Fruit fly (Drosophila melanogaster): ENCODE measurements around the gene hep.

The hep gene

DNA sequence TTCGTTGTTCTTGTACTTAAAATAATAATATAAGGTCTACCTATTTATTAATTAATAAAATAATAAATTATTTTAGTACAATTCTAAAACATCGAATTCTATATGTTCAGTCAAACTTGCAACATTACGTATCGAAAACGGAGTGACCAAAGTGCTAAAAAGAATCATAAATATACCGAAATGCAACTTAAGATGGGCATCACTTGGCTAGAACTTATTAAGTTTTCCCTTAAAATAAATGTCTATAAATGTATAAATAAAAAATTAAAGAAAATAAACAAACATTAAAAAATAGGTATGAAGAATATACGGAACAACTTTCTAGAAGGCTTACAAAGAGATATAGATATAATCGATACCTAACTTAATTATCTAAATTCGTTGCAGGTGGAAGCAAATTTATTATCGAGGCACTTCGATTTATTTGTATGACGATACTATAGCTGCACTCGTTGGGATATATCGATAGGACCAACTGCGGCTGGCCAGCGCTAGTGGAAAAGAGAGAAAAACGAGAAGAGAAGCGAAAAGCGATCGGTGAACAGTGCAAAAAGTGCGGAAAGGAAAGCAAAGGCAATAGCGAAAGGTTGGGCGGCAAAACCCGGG is 525 bp upstream of the hep start, which contains the start of gene lic (continued):
- no peak for TF ChIP-seq Nf-YA (GFP tag; IDR thresholded peaks at IDR 0.05)
- no peak for TF ChIP-seq CG17328 (GFP tag; IDR thresholded peaks at IDR 0.05)
- peak; percentile 81; the same call in 1 of the 3 replicates for TF ChIP-seq mld (GFP tag; IDR thresholded peaks at IDR 0.05; ENCODE audit: partially characterized antibody)
- no peak for TF ChIP-seq CG6765 (GFP tag; optimal IDR thresholded peaks at IDR 0.05)
- no peak for TF ChIP-seq gce (GFP tag; IDR thresholded peaks at IDR 0.05)
- TF ChIP-seq Kr (GFP tag; optimal IDR thresholded peaks at IDR 0.05): no peak
- no peak for TF ChIP-seq dmrt99B (tag; optimal IDR thresholded peaks at IDR 0.05)
- no peak for TF ChIP-seq scrt (GFP tag; optimal IDR thresholded peaks at IDR 0.05)
- TF ChIP-seq Med (GFP tag): peak; percentile 28
- no peak for TF ChIP-seq ase (GFP tag; IDR thresholded peaks at IDR 0.05)
- peak; percentile 29 for TF ChIP-seq gfzf (GFP tag; optimal IDR thresholded peaks at IDR 0.05)
- no peak for TF ChIP-seq Aef1 (GFP tag; IDR thresholded peaks at IDR 0.05)
- TF ChIP-seq CG17829 (tag; optimal IDR thresholded peaks at IDR 0.05): no peak
- no peak for TF ChIP-seq Stat92E (GFP tag; optimal IDR thresholded peaks at IDR 0.05)
- no peak for TF ChIP-seq lov (optimal IDR thresholded peaks at IDR 0.05)
- TF ChIP-seq lov (GFP tag; IDR thresholded peaks at IDR 0.05): no peak
- TF ChIP-seq CoRest (tag; optimal IDR thresholded peaks at IDR 0.05): peak; percentile 4
- peak; percentile 62 for TF ChIP-seq Scr (GFP tag; IDR thresholded peaks at IDR 0.05; ENCODE audit: partially characterized antibody)
- no peak for TF ChIP-seq CG1024 (GFP tag; IDR thresholded peaks at IDR 0.05)
- no peak for TF ChIP-seq Lpt (GFP tag; optimal IDR thresholded peaks at IDR 0.05)
- no peak for TF ChIP-seq CG12769 (tag; optimal IDR thresholded peaks at IDR 0.05)
- TF ChIP-seq da (GFP tag; optimal IDR thresholded peaks at IDR 0.05): no peak
- no peak for TF ChIP-seq exex (tag; optimal IDR thresholded peaks at IDR 0.05)
- TF ChIP-seq Hr78 (GFP tag; optimal IDR thresholded peaks at IDR 0.05): no peak
- no peak for TF ChIP-seq CG12744 (GFP tag; optimal IDR thresholded peaks at IDR 0.05)
- no peak for TF ChIP-seq lmd (GFP tag; IDR thresholded peaks at IDR 0.05)
- no peak for TF ChIP-seq chn (GFP tag; optimal IDR thresholded peaks at IDR 0.05)
- TF ChIP-seq inv (GFP tag; IDR thresholded peaks at IDR 0.05; ENCODE audit: partially characterized antibody): peak; percentile 67
- TF ChIP-seq gcm2 (GFP tag; optimal IDR thresholded peaks at IDR 0.05): no peak
- TF ChIP-seq eyg (GFP tag; optimal IDR thresholded peaks at IDR 0.05): no peak
- no peak for TF ChIP-seq CG17361 (GFP tag; IDR thresholded peaks at IDR 0.05)
- TF ChIP-seq CG10209 (GFP tag; optimal IDR thresholded peaks at IDR 0.05): no peak
- peak; percentile 60 for TF ChIP-seq unc-4 (GFP tag; IDR thresholded peaks at IDR 0.05; ENCODE audit: partially characterized antibody)
- no peak for TF ChIP-seq CHES-1-like (GFP tag; optimal IDR thresholded peaks at IDR 0.05)
- no peak for TF ChIP-seq CG15011 (GFP tag; optimal IDR thresholded peaks at IDR 0.05)
- TF ChIP-seq ERR (GFP tag; optimal IDR thresholded peaks at IDR 0.05): no peak
- TF ChIP-seq CG1832 (GFP tag; optimal IDR thresholded peaks at IDR 0.05): no peak
- TF ChIP-seq Bgb (GFP tag; IDR thresholded peaks at IDR 0.05; ENCODE audit: partially characterized antibody): peak; percentile 85
- no peak for TF ChIP-seq sens-2 (GFP tag; IDR thresholded peaks at IDR 0.05)
- no peak for TF ChIP-seq CG43689 (GFP tag; IDR thresholded peaks at IDR 0.05)
- TF ChIP-seq CG15514 (GFP tag; optimal IDR thresholded peaks at IDR 0.05): no peak
- no peak for TF ChIP-seq pan (optimal IDR thresholded peaks at IDR 0.05)
- no peak for TF ChIP-seq pan (GFP tag; optimal IDR thresholded peaks at IDR 0.05 in 1 of 2, IDR thresholded peaks at IDR 0.05 in 1 of 2)
- no peak for TF ChIP-seq CrebB (tag; optimal IDR thresholded peaks at IDR 0.05)
- TF ChIP-seq crc (GFP tag; optimal IDR thresholded peaks at IDR 0.05): no peak
- TF ChIP-seq gcm (GFP tag; optimal IDR thresholded peaks at IDR 0.05): no peak
- TF ChIP-seq Side (GFP tag; optimal IDR thresholded peaks at IDR 0.05): no peak
- TF ChIP-seq corto (GFP tag; optimal IDR thresholded peaks at IDR 0.05): no peak
- no peak for TF ChIP-seq CG6813 (GFP tag; optimal IDR thresholded peaks at IDR 0.05)
- TF ChIP-seq jigr1 (GFP tag; IDR thresholded peaks at IDR 0.05): no peak

Measured in whole organism, embryonic.